Worm (Caenorhabditis elegans) whole organism, L3 larva: ENCODE data around the gene D1086.6.
A peak's percentile ranks its signal among the peaks of the same experiment; 100 is the strongest.

Source experiments
- R02D3.7 ChIP-seq: fragments of 150-350 bp; optimal IDR thresholded peaks from 2 replicates; lab custom pipeline; 2014; ENCODE audit warnings: missing biosample characterization, missing genetic modification characterization
- ZK546.5 ChIP-seq: sonication (generic microtip); optimal IDR thresholded peaks from 2 replicates; lab custom pipeline; 2017; ENCODE audit warnings: missing biosample characterization, missing genetic modification characterization
- ama-1 ChIP-seq: fragments of 150-350 bp; optimal IDR thresholded peaks from 2 replicates; lab custom pipeline; 2018
- daf-12 ChIP-seq: fragments of 150-350 bp; optimal IDR thresholded peaks from 2 replicates; lab custom pipeline; 2014; ENCODE audit warnings: missing biosample characterization, missing genetic modification reagents, missing genetic modification characterization
- egl-27 ChIP-seq: sonication (generic microtip); optimal IDR thresholded peaks from 4 replicates; lab custom pipeline; 2017; ENCODE audit warnings: missing biosample characterization, missing genetic modification reagents, missing genetic modification characterization
- egl-5 ChIP-seq: fragments of 150-350 bp; optimal IDR thresholded peaks from 2 replicates; lab custom pipeline; 2017; ENCODE audit warnings: missing biosample characterization, missing genetic modification reagents, missing genetic modification characterization, inconsistent platforms
- elt-1 ChIP-seq: fragments of 150-350 bp; optimal IDR thresholded peaks from 2 replicates; lab custom pipeline; 2014; ENCODE audit warnings: missing biosample characterization, missing genetic modification characterization
- elt-2 ChIP-seq: sonication (generic microtip); optimal IDR thresholded peaks from 2 replicates; lab custom pipeline; 2016; ENCODE audit warnings: missing genetic modification reagents, mild to moderate bottlenecking, missing genetic modification characterization, missing compliant biosample characterization
- elt-3 ChIP-seq, 3 experiments: fragments of 150-350 bp in 1 of 3; sonication (generic microtip) in 2 of 3; optimal IDR thresholded peaks; 2 replicates in 2 of 3; 4 replicates in 1 of 3; lab custom pipeline; 2014 to 2017; ENCODE audit warnings: missing biosample characterization in 3 of 3, missing genetic modification characterization in 3 of 3
- fkh-10 ChIP-seq: sonication (generic microtip); optimal IDR thresholded peaks from 2 replicates; lab custom pipeline; 2017; ENCODE audit warnings: missing biosample characterization, missing genetic modification reagents, missing genetic modification characterization
- fkh-2 ChIP-seq: fragments of 150-350 bp; optimal IDR thresholded peaks from 2 replicates; lab custom pipeline; 2014; ENCODE audit warnings: missing biosample characterization, missing genetic modification reagents, missing genetic modification characterization
- fos-1 ChIP-seq: fragments of 150-350 bp; optimal IDR thresholded peaks from 2 replicates; lab custom pipeline; 2014; ENCODE audit warnings: missing biosample characterization, missing genetic modification characterization
- hmg-11 ChIP-seq: sonication (generic microtip); optimal IDR thresholded peaks from 2 replicates; lab custom pipeline; 2016; ENCODE audit warnings: missing genetic modification characterization, missing compliant biosample characterization
- jun-1 ChIP-seq: fragments of 150-350 bp; optimal IDR thresholded peaks from 2 replicates; lab custom pipeline; 2014; ENCODE audit warnings: missing biosample characterization, missing genetic modification reagents, missing genetic modification characterization
- lin-15B ChIP-seq: fragments of 150-350 bp; optimal IDR thresholded peaks from 2 replicates; lab custom pipeline; 2014; ENCODE audit warnings: missing biosample characterization, missing genetic modification characterization
- lin-39 ChIP-seq: fragments of 150-350 bp; optimal IDR thresholded peaks from 2 replicates; lab custom pipeline; 2018; ENCODE audit warnings: missing biosample characterization, missing genetic modification reagents, missing genetic modification characterization
- lsy-12 ChIP-seq: sonication (generic microtip); optimal IDR thresholded peaks from 2 replicates; lab custom pipeline; 2016; ENCODE audit warnings: mild to moderate bottlenecking, missing genetic modification characterization, missing compliant biosample characterization
- mdl-1 ChIP-seq: fragments of 150-350 bp; optimal IDR thresholded peaks from 2 replicates; lab custom pipeline; 2014; ENCODE audit warnings: missing biosample characterization, missing genetic modification characterization
- nfya-1 ChIP-seq: sonication (generic microtip); optimal IDR thresholded peaks from 2 replicates; lab custom pipeline; 2017; ENCODE audit warnings: missing genetic modification characterization, mild to moderate bottlenecking, missing compliant biosample characterization, antibody characterized with exemption, moderate library complexity; ENCODE audit not compliant: insufficient read depth
- nhr-12 ChIP-seq: fragments of 150-350 bp; optimal IDR thresholded peaks from 2 replicates; lab custom pipeline; 2014; ENCODE audit warnings: missing biosample characterization, missing genetic modification characterization
- nhr-23 ChIP-seq: fragments of 150-350 bp; optimal IDR thresholded peaks from 2 replicates; lab custom pipeline; 2014; ENCODE audit warnings: missing biosample characterization, missing genetic modification reagents, missing genetic modification characterization
- nhr-237 ChIP-seq: fragments of 150-350 bp; optimal IDR thresholded peaks from 2 replicates; lab custom pipeline; 2014; ENCODE audit warnings: missing biosample characterization, missing genetic modification characterization
- nhr-25 ChIP-seq: sonication (generic microtip); optimal IDR thresholded peaks from 2 replicates; lab custom pipeline; 2017; ENCODE audit warnings: missing biosample characterization, missing genetic modification characterization
- nhr-67 ChIP-seq: fragments of 150-350 bp; optimal IDR thresholded peaks from 2 replicates; lab custom pipeline; 2014; ENCODE audit warnings: missing biosample characterization, missing genetic modification characterization
- nhr-76 ChIP-seq: fragments of 150-350 bp; sonication (generic microtip); optimal IDR thresholded peaks from 5 replicates; lab custom pipeline; 2014; ENCODE audit warnings: missing biosample characterization, missing genetic modification characterization
- pha-4 ChIP-seq: fragments of 150-350 bp; optimal IDR thresholded peaks from 2 replicates; lab custom pipeline; 2014; ENCODE audit warnings: missing biosample characterization, missing genetic modification reagents, missing genetic modification characterization
- pqm-1 ChIP-seq: fragments of 150-350 bp; optimal IDR thresholded peaks from 2 replicates; lab custom pipeline; 2017; ENCODE audit warnings: missing biosample characterization, missing genetic modification characterization, inconsistent platforms
- sea-2 ChIP-seq: fragments of 150-350 bp; sonication (generic microtip); optimal IDR thresholded peaks from 4 replicates; lab custom pipeline; 2014; ENCODE audit warnings: missing biosample characterization, missing genetic modification reagents, missing genetic modification characterization
- skn-1 ChIP-seq: fragments of 150-350 bp; optimal IDR thresholded peaks from 2 replicates; lab custom pipeline; 2014; ENCODE audit warnings: missing biosample characterization, missing genetic modification characterization
- snpc-4 ChIP-seq: fragments of 150-350 bp; optimal IDR thresholded peaks from 2 replicates; lab custom pipeline; 2014; ENCODE audit warnings: missing biosample characterization, missing genetic modification characterization
- unc-39 ChIP-seq: sonication (generic microtip); optimal IDR thresholded peaks from 4 replicates; lab custom pipeline; 2017; ENCODE audit warnings: missing biosample characterization, missing genetic modification characterization
- unc-62 ChIP-seq: fragments of 150-350 bp; sonication (generic microtip); optimal IDR thresholded peaks from 4 replicates; lab custom pipeline; 2014; ENCODE audit warnings: missing biosample characterization, missing genetic modification reagents, missing genetic modification characterization
- zag-1 ChIP-seq: fragments of 150-350 bp; optimal IDR thresholded peaks from 2 replicates; lab custom pipeline; 2014; ENCODE audit warnings: missing biosample characterization, missing genetic modification characterization
- ztf-4 ChIP-seq: fragments of 150-350 bp; optimal IDR thresholded peaks from 2 replicates; lab custom pipeline; 2014; ENCODE audit warnings: missing biosample characterization, missing genetic modification characterization

Gene D1086.6

ce11 chrV:14097358-14097757, 17.8 kb downstream of the D1086.6 start:
- TF ChIP-seq mdl-1 (tag; lab: Kevin White, UChicago) = no peak
- no peak for TF ChIP-seq fkh-10
- TF ChIP-seq nhr-76 (tag; lab: Kevin White, UChicago) = no peak
- no peak for TF ChIP-seq lin-15B (tag; lab: Kevin White, UChicago)
- no peak for TF ChIP-seq sea-2 (GFP tag; lab: Kevin White, UChicago)
- no peak for TF ChIP-seq nhr-237 (tag; lab: Kevin White, UChicago)

- TF ChIP-seq nhr-67 (tag; lab: Kevin White, UChicago) (no peak), egl-5 (tag; lab: Kevin White, UChicago) (no peak), nhr-25 (tag; lab: Kevin White, UChicago) (no peak), daf-12 (tag; lab: Kevin White, UChicago) (no peak), ztf-4 (no peak), snpc-4 (tag; lab: Kevin White, UChicago) (no peak), zag-1 (tag; lab: Kevin White, UChicago) (no peak), sea-2 (GFP tag; lab: Kevin White, UChicago) (no peak), nhr-23 (no peak), nhr-76 (tag; lab: Kevin White, UChicago) (no peak), jun-1 (tag; lab: Kevin White, UChicago) (no peak), ama-1 (lab: Kevin White, UChicago) (no peak)
Observed at ce11 chrV:14098519-14098918, 18.9 kb downstream of the D1086.6 start, which contains the start of the genes D1086.2 and D1086.1. Gene D1086.2 (minus strand): TSS chrV:14098668. Gene D1086.1 (plus strand): TSS chrV:14098858.

ce11 chrV:14100886-14101285, 21.3 kb downstream of the D1086.6 start, which contains the start of gene D1086.12:
Gene D1086.12 (plus strand): TSS chrV:14101186.
- TF ChIP-seq lsy-12 (tag; lab: Kevin White, UChicago) = no peak
- TF ChIP-seq nfya-1 = peak; percentile 24
- no peak for TF ChIP-seq hmg-11 (tag; lab: Kevin White, UChicago)

ce11 chrV:14103970-14104369, 24.4 kb downstream of the D1086.6 start, which contains the start of gene D1086.9:
Gene D1086.9 (plus strand): TSS chrV:14104270.
- TF ChIP-seq unc-39 (tag; lab: Kevin White, UChicago) (no peak), mdl-1 (tag; lab: Kevin White, UChicago) (no peak), lsy-12 (tag; lab: Kevin White, UChicago) (no peak), elt-2 (tag; lab: Kevin White, UChicago) (no peak), fos-1 (tag; lab: Kevin White, UChicago) (no peak), jun-1 (tag; lab: Kevin White, UChicago) (no peak), hmg-11 (tag; lab: Kevin White, UChicago) (no peak), nhr-23 (no peak), nhr-67 (tag; lab: Kevin White, UChicago) (no peak), nfya-1 (no peak), ZK546.5 (tag; lab: Kevin White, UChicago) (no peak), fkh-2 (tag; lab: Kevin White, UChicago) (no peak)

ce11 chrV:14107511-14107910, 27.9 kb downstream of the D1086.6 start, which contains the start of gene H39E23.3:
Gene H39E23.3 (plus strand): TSS chrV:14107811.
- no peak for TF ChIP-seq sea-2 (GFP tag; lab: Kevin White, UChicago)
- no peak for TF ChIP-seq nhr-12
- no peak for TF ChIP-seq elt-1 (tag; lab: Kevin White, UChicago)
- TF ChIP-seq unc-62 = no peak
- TF ChIP-seq lin-39 (tag; lab: Kevin White, UChicago) = no peak
- TF ChIP-seq nhr-237 (tag; lab: Kevin White, UChicago) = no peak
- no peak for TF ChIP-seq fkh-10
- no peak for TF ChIP-seq nfya-1
- TF ChIP-seq nhr-76 (tag; lab: Kevin White, UChicago) = no peak
- TF ChIP-seq R02D3.7 (tag; lab: Kevin White, UChicago) = no peak
- no peak for TF ChIP-seq elt-3 (tag; optimal IDR thresholded peaks at IDR 0.05; lab: Kevin White, UChicago)

ce11 chrV:14110042-14110441, 30.4 kb downstream of the D1086.6 start, which contains the start of gene H39E23.2:
Gene H39E23.2 (plus strand): TSS chrV:14110342.
- TF ChIP-seq pha-4 (tag; lab: Kevin White, UChicago) (no peak), nhr-12 (no peak), elt-2 (tag; lab: Kevin White, UChicago) (no peak), ztf-4 (no peak), egl-27 (tag; lab: Kevin White, UChicago) (no peak), pqm-1 (tag; lab: Kevin White, UChicago) (no peak), lsy-12 (tag; lab: Kevin White, UChicago) (no peak), lin-15B (tag; lab: Kevin White, UChicago) (no peak), skn-1 (tag; lab: Kevin White, UChicago) (no peak)
- TF ChIP-seq, all 47 proteins: peak for 0
